Fruit fly (Drosophila melanogaster): Measurements from ENCODE around the gene CG15458.

dm6 chrX:20434534-20434933 lies 20.5 kb upstream of the CG15458 start:
- TF ChIP-seq Xbp1 (GFP tag; optimal IDR thresholded peaks at IDR 0.05) (peak; percentile 28), sim (GFP tag; IDR thresholded peaks at IDR 0.05) (no peak), psq (GFP tag; optimal IDR thresholded peaks at IDR 0.05) (no peak), ttk (GFP tag; IDR thresholded peaks at IDR 0.05) (no peak), Sox102F (GFP tag; optimal IDR thresholded peaks at IDR 0.05) (peak; percentile 33), seq (GFP tag; IDR thresholded peaks at IDR 0.05) (no peak; the same call in 1 of the 2 replicates), Dll (GFP tag; IDR thresholded peaks at IDR 0.05; ENCODE audit: partially characterized antibody) (no peak), CG9215 (GFP tag; IDR thresholded peaks at IDR 0.05) (peak; percentile 41; the same call in 1 of the 2 replicates)

Measured in whole organism, embryonic.